Worm (Caenorhabditis elegans) whole organism, L4/young adult: ENCODE results near the gene Y47D3A.1.

Experiments
- W03F9.2 ChIP-seq: fragments of 150-350 bp; optimal IDR thresholded peaks from 2 replicates; lab custom pipeline; 2014; ENCODE audit warnings: missing biosample characterization, missing genetic modification characterization
- dao-5 ChIP-seq: sonication (generic microtip); optimal IDR thresholded peaks from 2 replicates; lab custom pipeline; 2016; ENCODE audit warnings: missing genotype, missing genetic modification characterization, moderate library complexity, missing compliant biosample characterization
- him-1 ChIP-seq: sonication (generic microtip); optimal IDR thresholded peaks from 2 replicates; lab custom pipeline; 2016; ENCODE audit warnings: missing genotype, missing genetic modification reagents, missing genetic modification characterization, missing compliant biosample characterization

DNA sequence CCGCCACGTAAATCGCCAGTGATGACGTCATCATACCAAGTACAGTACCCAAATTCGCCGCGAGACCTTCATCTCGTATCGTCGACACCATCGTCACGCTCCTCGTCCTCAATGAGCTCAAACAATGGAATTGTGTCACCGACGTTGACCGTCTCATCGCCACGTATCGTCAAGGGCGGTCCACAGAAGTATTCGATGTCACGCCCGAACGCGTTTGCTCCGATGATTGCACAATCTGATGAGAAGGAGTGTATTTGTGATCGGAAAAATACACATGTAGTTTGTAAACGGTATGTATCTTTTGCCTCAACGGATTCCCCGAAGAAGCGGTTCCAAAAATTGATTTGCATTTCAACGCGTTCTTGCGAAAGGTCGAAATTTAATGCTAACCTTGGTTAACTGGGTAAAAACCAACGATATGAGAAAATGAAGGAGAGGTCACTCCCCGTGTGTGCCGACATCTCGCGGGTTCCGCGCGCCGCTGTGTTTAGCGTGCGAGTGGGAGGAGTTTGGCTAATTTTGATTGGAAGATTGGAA lies 51.5 kb downstream of the Y47D3A.1 start:
- TF ChIP-seq him-1 (tag; lab: Kevin White, UChicago) (no peak), W03F9.2 (tag; lab: Kevin White, UChicago) (peak; percentile 35), dao-5 (tag; lab: Kevin White, UChicago) (no peak)
